Fruit fly (Drosophila melanogaster) whole organism, prepupa: ENCODE data around the gene Prosalpha6.
A peak's percentile ranks its signal among the peaks of the same experiment; 100 is the strongest.

Experiments
- CG10631 ChIP-seq: fragments of 200-800 bp; sonication (Bioruptor generic); optimal IDR thresholded peaks from 2 replicates; lab custom pipeline; 2016; ENCODE audit warnings: missing biosample characterization, missing genetic modification characterization
- CG10669 ChIP-seq: fragments of 200-800 bp; sonication (Bioruptor generic); optimal IDR thresholded peaks from 3 replicates; lab custom pipeline; 2018; ENCODE audit warnings: missing biosample characterization, mild to moderate bottlenecking, missing genetic modification characterization, moderate library complexity
- CG11294 ChIP-seq: fragments of 200-800 bp; sonication (Bioruptor generic); IDR thresholded peaks from 2 replicates; pipeline ENCODE4 v1.3.6; 2022; ENCODE audit warnings: missing biosample characterization, missing genetic modification characterization
- CG11762 ChIP-seq: fragments of 200-800 bp; sonication (Bioruptor generic); optimal IDR thresholded peaks from 3 replicates; lab custom pipeline; 2016; ENCODE audit warnings: missing biosample characterization, missing genetic modification characterization; ENCODE audit not compliant: insufficient read depth
- CG11902 ChIP-seq: fragments of 200-800 bp; sonication (Bioruptor generic); optimal IDR thresholded peaks from 3 replicates; lab custom pipeline; 2016; ENCODE audit warnings: missing biosample characterization, missing genetic modification characterization
- CG3032 ChIP-seq: fragments of 200-800 bp; optimal IDR thresholded peaks from 2 replicates; lab custom pipeline; 2019; ENCODE audit warnings: missing biosample characterization, mild to moderate bottlenecking, missing genetic modification characterization, moderate library complexity
- CG31627 ChIP-seq: fragments of 200-800 bp; sonication (Bioruptor generic); optimal IDR thresholded peaks from 3 replicates; lab custom pipeline; 2016; ENCODE audit warnings: missing biosample characterization, missing genetic modification characterization
- CG32006 ChIP-seq: fragments of 200-800 bp; sonication (Bioruptor generic); optimal IDR thresholded peaks from 3 replicates; lab custom pipeline; 2017; ENCODE audit warnings: missing biosample characterization, mild to moderate bottlenecking, missing genetic modification characterization
- CG34406 ChIP-seq: fragments of 200-800 bp; sonication (Bioruptor generic); optimal IDR thresholded peaks from 3 replicates; lab custom pipeline; 2016; ENCODE audit warnings: missing biosample characterization, missing genetic modification characterization
- CG3919 ChIP-seq: fragments of 200-800 bp; sonication (Bioruptor generic); optimal IDR thresholded peaks from 3 replicates; lab custom pipeline; 2016; ENCODE audit warnings: missing biosample characterization, missing genetic modification characterization
- CG4318 ChIP-seq: fragments of 200-800 bp; sonication (Bioruptor generic); optimal IDR thresholded peaks from 3 replicates; lab custom pipeline; 2017; ENCODE audit warnings: missing biosample characterization, mild to moderate bottlenecking, missing genetic modification characterization
- CG6163 ChIP-seq: fragments of 200-800 bp; sonication (Bioruptor generic); IDR thresholded peaks from 3 replicates; pipeline ENCODE4 v1.3.6; 2022; ENCODE audit warnings: missing biosample characterization, missing genetic modification characterization
- CG6808 ChIP-seq: fragments of 200-800 bp; sonication (Bioruptor generic); optimal IDR thresholded peaks from 3 replicates; lab custom pipeline; 2017; ENCODE audit warnings: missing biosample characterization, missing genetic modification characterization, mild to moderate bottlenecking, moderate library complexity, missing genetic modification reagents
- CG7368 ChIP-seq: fragments of 200-800 bp; sonication (Bioruptor generic); optimal IDR thresholded peaks from 3 replicates; lab custom pipeline; 2016; ENCODE audit warnings: missing biosample characterization, missing genetic modification characterization
- CG9139 ChIP-seq: fragments of 200-800 bp; sonication (Bioruptor generic); optimal IDR thresholded peaks from 3 replicates; lab custom pipeline; 2017; ENCODE audit warnings: missing biosample characterization, mild to moderate bottlenecking, missing genetic modification characterization
- Eip78C ChIP-seq: fragments of 200-800 bp; sonication (Bioruptor generic); peaks from one replicate; lab custom pipeline; 2016; ENCODE audit warnings: missing biosample characterization, missing genetic modification characterization
- Ets96B ChIP-seq: fragments of 200-800 bp; optimal IDR thresholded peaks from 2 replicates; lab custom pipeline; 2019; ENCODE audit warnings: missing biosample characterization, mild to moderate bottlenecking, missing genetic modification characterization, moderate library complexity
- Gug ChIP-seq: fragments of 200-800 bp; sonication (Bioruptor generic); IDR thresholded peaks from 2 replicates; pipeline ENCODE4 v1.3.6; 2022; ENCODE audit warnings: missing biosample characterization, missing genetic modification characterization
- Hr38 ChIP-seq: sonication (Bioruptor generic); optimal IDR thresholded peaks from 2 replicates; lab custom pipeline; 2016; ENCODE audit warnings: missing biosample characterization, missing genetic modification characterization
- Hr39 ChIP-seq: fragments of 200-800 bp; sonication (Bioruptor generic); optimal IDR thresholded peaks from 2 replicates; lab custom pipeline; 2016; ENCODE audit warnings: missing biosample characterization, missing genetic modification characterization
- Hr4 ChIP-seq: fragments of 200-800 bp; sonication (Bioruptor generic); optimal IDR thresholded peaks from 3 replicates; lab custom pipeline; 2016; ENCODE audit warnings: missing biosample characterization, missing genetic modification characterization
- Lpt ChIP-seq: fragments of 200-800 bp; sonication (Bioruptor generic); optimal IDR thresholded peaks from 3 replicates; lab custom pipeline; 2016; ENCODE audit warnings: missing biosample characterization, missing genetic modification characterization
- Met ChIP-seq: fragments of 200-800 bp; sonication (Bioruptor generic); optimal IDR thresholded peaks from 3 replicates; lab custom pipeline; 2016; ENCODE audit warnings: missing biosample characterization, missing genetic modification characterization
- OdsH ChIP-seq: fragments of 200-800 bp; sonication (Bioruptor generic); optimal IDR thresholded peaks from 3 replicates; lab custom pipeline; 2016; ENCODE audit warnings: missing biosample characterization, missing genetic modification characterization
- Sox14 ChIP-seq: fragments of 200-800 bp; sonication (Bioruptor generic); optimal IDR thresholded peaks from 3 replicates; lab custom pipeline; 2016; ENCODE audit warnings: missing biosample characterization, missing genetic modification characterization
- achi ChIP-seq: fragments of 200-800 bp; sonication (Bioruptor generic); optimal IDR thresholded peaks from 3 replicates; lab custom pipeline; 2016; ENCODE audit warnings: missing biosample characterization, missing genetic modification characterization
- acj6 ChIP-seq: fragments of 200-800 bp; sonication (Bioruptor generic); optimal IDR thresholded peaks from 3 replicates; lab custom pipeline; 2016; ENCODE audit warnings: missing biosample characterization, missing genetic modification characterization
- dac ChIP-seq: fragments of 200-800 bp; sonication (Bioruptor generic); optimal IDR thresholded peaks from 2 replicates; lab custom pipeline; 2017; ENCODE audit warnings: missing biosample characterization, mild to moderate bottlenecking, missing genetic modification characterization
- eg ChIP-seq: fragments of 200-800 bp; sonication (Bioruptor generic); IDR thresholded peaks from 3 replicates; pipeline ENCODE4 v1.3.6; 2022; ENCODE audit warnings: missing biosample characterization, missing genetic modification characterization
- esn ChIP-seq: fragments of 200-800 bp; sonication (Bioruptor generic); optimal IDR thresholded peaks from 2 replicates; lab custom pipeline; 2016; ENCODE audit warnings: missing biosample characterization, mild to moderate bottlenecking, missing genetic modification characterization, moderate library complexity
- fd85E ChIP-seq: fragments of 200-800 bp; sonication (Bioruptor generic); optimal IDR thresholded peaks from 3 replicates; lab custom pipeline; 2016; ENCODE audit warnings: missing biosample characterization, missing genetic modification characterization
- fkh ChIP-seq: fragments of 200-800 bp; sonication (Bioruptor generic); optimal IDR thresholded peaks from 3 replicates; lab custom pipeline; 2017; ENCODE audit warnings: missing biosample characterization, mild to moderate bottlenecking, missing genetic modification characterization, moderate library complexity
- lz ChIP-seq: fragments of 200-800 bp; sonication (Bioruptor generic); optimal IDR thresholded peaks from 3 replicates; lab custom pipeline; 2016; ENCODE audit warnings: missing biosample characterization, missing genetic modification characterization
- net ChIP-seq: fragments of 200-800 bp; sonication (Bioruptor generic); optimal IDR thresholded peaks from 3 replicates; lab custom pipeline; 2016; ENCODE audit warnings: missing biosample characterization, missing genetic modification characterization
- pdm3 ChIP-seq: fragments of 200-800 bp; sonication (Bioruptor generic); optimal IDR thresholded peaks from 3 replicates; lab custom pipeline; 2016; ENCODE audit warnings: missing biosample characterization, missing genetic modification characterization
- salr ChIP-seq, 2 experiments: fragments of 200-800 bp; sonication (Bioruptor generic); optimal IDR thresholded peaks; 3 replicates each; lab custom pipeline; 2016 to 2018; ENCODE audit warnings: missing biosample characterization in 2 of 2, missing genetic modification characterization in 2 of 2, mild to moderate bottlenecking in 1 of 2
- spab ChIP-seq: fragments of 200-800 bp; sonication (Bioruptor generic); optimal IDR thresholded peaks from 2 replicates; lab custom pipeline; 2017; ENCODE audit warnings: missing biosample characterization, mild to moderate bottlenecking, missing genetic modification characterization, missing genetic modification reagents
- ss ChIP-seq, 2 experiments: fragments of 200-800 bp; sonication (Bioruptor generic); optimal IDR thresholded peaks; 2 replicates in 1 of 2; 3 replicates in 1 of 2; lab custom pipeline; 2017 to 2018; ENCODE audit warnings: mild to moderate bottlenecking in 2 of 2, missing biosample characterization in 2 of 2, missing genetic modification characterization in 2 of 2, moderate library complexity in 1 of 2
- svp ChIP-seq: fragments of 200-800 bp; sonication (Bioruptor generic); peaks from one replicate; lab custom pipeline; 2016; ENCODE audit warnings: missing biosample characterization, missing genetic modification characterization
- topi ChIP-seq: fragments of 200-800 bp; sonication (Bioruptor generic); optimal IDR thresholded peaks from 3 replicates; lab custom pipeline; 2016; ENCODE audit warnings: missing biosample characterization, missing genetic modification characterization
- vri ChIP-seq: fragments of 200-800 bp; sonication (Bioruptor generic); optimal IDR thresholded peaks from 3 replicates; lab custom pipeline; 2016; ENCODE audit warnings: missing biosample characterization, mild to moderate bottlenecking, missing genetic modification characterization

Prosalpha6 gene

dm6 chr2L:10220010-10220409, 1.1 kb upstream of the Prosalpha6 start:
- no peak for TF ChIP-seq CG11902
- TF ChIP-seq fkh (GFP tag; lab: Kevin White, UChicago) = peak; percentile 6
- no peak for TF ChIP-seq Lpt (GFP tag; lab: Kevin White, UChicago)
- no peak for TF ChIP-seq CG32006

DNA sequence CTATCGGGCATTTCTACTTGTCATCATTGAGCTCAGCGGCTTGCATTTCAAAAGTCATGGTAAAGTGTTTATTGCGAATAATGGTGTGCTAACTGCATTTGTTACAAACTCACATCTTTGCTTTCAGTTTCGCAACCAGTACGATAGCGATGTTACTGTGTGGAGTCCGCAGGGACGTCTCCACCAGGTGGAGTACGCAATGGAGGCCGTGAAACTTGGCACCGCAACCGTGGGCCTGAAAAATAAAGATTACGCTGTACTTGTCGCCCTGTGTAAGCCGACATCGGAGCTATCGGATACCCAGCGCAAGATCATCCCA, 195 bp downstream of the Prosalpha6 start:
- TF ChIP-seq CG11294 (no peak), eg (no peak), CG10669 (GFP tag; lab: Kevin White, UChicago) (no peak), net (GFP tag; lab: Kevin White, UChicago) (no peak), salr (GFP tag; optimal IDR thresholded peaks at IDR 0.05; lab: Kevin White, UChicago) (no peak), Sox14 (GFP tag; lab: Kevin White, UChicago) (no peak), svp (GFP tag; lab: Kevin White, UChicago) (no peak), ss (GFP tag; optimal IDR thresholded peaks at IDR 0.05; lab: Kevin White, UChicago) (no peak), Gug (GFP tag; lab: Robert Waterston, UW) (no peak), vri (GFP tag; lab: Kevin White, UChicago) (no peak), fkh (GFP tag; lab: Kevin White, UChicago) (no peak), Hr39 (GFP tag; lab: Kevin White, UChicago) (no peak), CG6808 (GFP tag; lab: Kevin White, UChicago) (no peak), CG9139 (GFP tag; lab: Kevin White, UChicago) (no peak), spab (GFP tag; lab: Kevin White, UChicago) (no peak), pdm3 (GFP tag; lab: Kevin White, UChicago) (no peak), CG10631 (GFP tag; lab: Kevin White, UChicago) (no peak)

dm6 chr2L:10222550-10223231, 1.5 kb downstream of the Prosalpha6 start, which contains the start of gene Bcs1:
Bcs1 (plus strand) TSS chr2L:10222657.
- no peak for TF ChIP-seq Hr4
- peak; percentile 41 for TF ChIP-seq fkh (GFP tag; lab: Kevin White, UChicago)
- TF ChIP-seq CG34406 = no peak
- TF ChIP-seq lz (GFP tag; lab: Kevin White, UChicago) = no peak
- TF ChIP-seq vri (GFP tag; lab: Kevin White, UChicago) = no peak
- TF ChIP-seq CG31627 (GFP tag; lab: Kevin White, UChicago) = no peak

DNA sequence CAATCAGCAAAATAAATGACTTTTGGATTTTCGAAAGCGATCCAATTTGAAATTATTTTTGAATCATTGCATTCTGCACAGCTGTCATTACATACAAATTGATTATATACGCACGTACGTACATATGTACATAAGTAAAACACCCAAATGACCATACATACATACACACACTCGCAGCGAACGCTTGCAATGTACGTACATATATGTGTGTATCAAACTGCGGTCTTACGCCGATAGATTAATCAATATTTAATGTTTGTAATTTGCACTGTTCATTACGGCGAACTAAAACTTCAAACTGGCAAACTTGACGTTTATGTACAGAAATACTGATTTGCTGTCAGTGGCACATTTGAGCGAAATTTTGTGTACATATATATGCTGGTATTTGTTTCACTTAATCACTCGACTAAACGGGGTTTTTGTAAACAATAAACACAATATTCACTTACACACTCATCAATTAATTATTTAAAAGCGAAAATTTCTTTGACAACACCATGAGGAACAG, 5.1 kb downstream of the Prosalpha6 start:
- TF ChIP-seq CG10631 (GFP tag; lab: Kevin White, UChicago) = no peak
- TF ChIP-seq acj6 (GFP tag; lab: Kevin White, UChicago) = no peak
- no peak for TF ChIP-seq svp (GFP tag; lab: Kevin White, UChicago)
- TF ChIP-seq CG11762 (GFP tag; lab: Kevin White, UChicago) = no peak
- TF ChIP-seq spab (GFP tag; lab: Kevin White, UChicago) = no peak
- no peak for TF ChIP-seq CG10669 (GFP tag; lab: Kevin White, UChicago)
- no peak for TF ChIP-seq Ets96B (tag; lab: Kevin White, UChicago)
- TF ChIP-seq CG34406 = no peak
- no peak for TF ChIP-seq CG3919 (GFP tag; lab: Kevin White, UChicago)
- no peak for TF ChIP-seq CG4318
- TF ChIP-seq fd85E = no peak

dm6 chr2L:10226724-10227407, 5.7 kb downstream of the Prosalpha6 start, which contains the start of gene CG5708:
CG5708 (minus strand) TSS chr2L:10226808.
- TF ChIP-seq Hr38 (GFP tag; lab: Kevin White, UChicago) (no peak), esn (GFP tag; lab: Kevin White, UChicago) (peak; percentile 32), Sox14 (GFP tag; lab: Kevin White, UChicago) (peak; percentile 9), net (GFP tag; lab: Kevin White, UChicago) (no peak), CG6163 (GFP tag; lab: Robert Waterston, UW) (no peak), OdsH (GFP tag; lab: Kevin White, UChicago) (no peak), CG11902 (no peak), CG10631 (GFP tag; lab: Kevin White, UChicago) (no peak), fkh (GFP tag; lab: Kevin White, UChicago) (peak; percentile 36), CG7368 (GFP tag; lab: Kevin White, UChicago) (no peak), Eip78C (GFP tag; lab: Kevin White, UChicago) (peak; percentile 63), CG3032 (tag; lab: Kevin White, UChicago) (peak; percentile 31), fd85E (no peak), CG11294 (no peak), Met (peak; percentile 37), lz (GFP tag; lab: Kevin White, UChicago) (peak; percentile 13), achi (GFP tag; lab: Kevin White, UChicago) (peak; percentile 35), topi (GFP tag; lab: Kevin White, UChicago) (peak; percentile 2), Gug (GFP tag; lab: Robert Waterston, UW) (no peak), dac (GFP tag; lab: Kevin White, UChicago) (no peak)
